Worm (Caenorhabditis elegans) whole organism, L2 larva: ENCODE measurements around the gene npr-21.

Source experiments
- mdl-1 ChIP-seq, 2 experiments: fragments of 150-350 bp in 1 of 2; sonication (generic microtip) in 1 of 2; optimal IDR thresholded peaks; 2 replicates each; lab custom pipeline; 2017; ENCODE audit warnings: missing biosample characterization in 2 of 2, missing genetic modification characterization in 2 of 2
- nhr-10 ChIP-seq: sonication (generic microtip); optimal IDR thresholded peaks from 2 replicates; lab custom pipeline; 2017; ENCODE audit warnings: missing biosample characterization, missing genetic modification characterization
- nhr-12 ChIP-seq: fragments of 150-350 bp; optimal IDR thresholded peaks from 2 replicates; lab custom pipeline; 2014; ENCODE audit warnings: missing biosample characterization, missing genetic modification characterization
- nhr-23 ChIP-seq: fragments of 150-350 bp; optimal IDR thresholded peaks from 2 replicates; lab custom pipeline; 2014; ENCODE audit warnings: missing biosample characterization, missing genetic modification reagents, missing genetic modification characterization
- skn-1 ChIP-seq: sonication (generic microtip); optimal IDR thresholded peaks from 2 replicates; lab custom pipeline; 2017; ENCODE audit warnings: missing biosample characterization, missing genetic modification characterization
- snpc-4 ChIP-seq: fragments of 150-350 bp; optimal IDR thresholded peaks from 2 replicates; lab custom pipeline; 2014; ENCODE audit warnings: missing biosample characterization, missing genetic modification characterization
- ztf-11 ChIP-seq: sonication (generic microtip); optimal IDR thresholded peaks from 2 replicates; lab custom pipeline; 2017; ENCODE audit warnings: missing biosample characterization, missing genetic modification characterization

- no peak for TF ChIP-seq nhr-12 (tag; lab: Kevin White, UChicago)
- TF ChIP-seq mdl-1 (tag; optimal IDR thresholded peaks at IDR 0.05; lab: Kevin White, UChicago), result no peak
- no peak for TF ChIP-seq nhr-10 (tag; lab: Kevin White, UChicago)
- TF ChIP-seq snpc-4 (tag; lab: Kevin White, UChicago), result no peak
- no peak for TF ChIP-seq nhr-23
- no peak for TF ChIP-seq ztf-11 (tag; lab: Kevin White, UChicago)
- TF ChIP-seq skn-1, result no peak
Observed at ce11 chrX:17203399-17203798, 45.6 kb upstream of the npr-21 start.
